Fruit fly (Drosophila melanogaster) whole organism, prepupa: ENCODE results near the gene CG43072.

ENCODE experiments used
- Blimp-1 ChIP-seq: fragments of 200-800 bp; sonication (Bioruptor generic); optimal IDR thresholded peaks from 3 replicates; lab custom pipeline; 2017; ENCODE audit warnings: missing biosample characterization, missing genetic modification characterization, mild to moderate bottlenecking, moderate library complexity, missing genetic modification reagents
- CG10631 ChIP-seq: fragments of 200-800 bp; sonication (Bioruptor generic); optimal IDR thresholded peaks from 2 replicates; lab custom pipeline; 2016; ENCODE audit warnings: missing biosample characterization, missing genetic modification characterization
- CG10669 ChIP-seq: fragments of 200-800 bp; sonication (Bioruptor generic); optimal IDR thresholded peaks from 3 replicates; lab custom pipeline; 2018; ENCODE audit warnings: missing biosample characterization, mild to moderate bottlenecking, missing genetic modification characterization, moderate library complexity
- CG11762 ChIP-seq: fragments of 200-800 bp; sonication (Bioruptor generic); optimal IDR thresholded peaks from 3 replicates; lab custom pipeline; 2016; ENCODE audit warnings: missing biosample characterization, missing genetic modification characterization; ENCODE audit not compliant: insufficient read depth
- CG15336 ChIP-seq: fragments of 200-800 bp; sonication (Bioruptor generic); IDR thresholded peaks from 2 replicates; pipeline ENCODE4 v1.3.6; 2022; ENCODE audit warnings: missing biosample characterization, missing genetic modification characterization
- CG16779 ChIP-seq: fragments of 200-800 bp; sonication (Bioruptor generic); optimal IDR thresholded peaks from 3 replicates; lab custom pipeline; 2017; ENCODE audit warnings: missing biosample characterization, mild to moderate bottlenecking, missing genetic modification characterization
- CG3032 ChIP-seq: fragments of 200-800 bp; optimal IDR thresholded peaks from 2 replicates; lab custom pipeline; 2019; ENCODE audit warnings: missing biosample characterization, mild to moderate bottlenecking, missing genetic modification characterization, moderate library complexity
- CG31627 ChIP-seq: fragments of 200-800 bp; sonication (Bioruptor generic); optimal IDR thresholded peaks from 3 replicates; lab custom pipeline; 2016; ENCODE audit warnings: missing biosample characterization, missing genetic modification characterization
- CG32006 ChIP-seq: fragments of 200-800 bp; sonication (Bioruptor generic); optimal IDR thresholded peaks from 3 replicates; lab custom pipeline; 2017; ENCODE audit warnings: missing biosample characterization, mild to moderate bottlenecking, missing genetic modification characterization
- CG34406 ChIP-seq: fragments of 200-800 bp; sonication (Bioruptor generic); optimal IDR thresholded peaks from 3 replicates; lab custom pipeline; 2016; ENCODE audit warnings: missing biosample characterization, missing genetic modification characterization
- CG3919 ChIP-seq: fragments of 200-800 bp; sonication (Bioruptor generic); optimal IDR thresholded peaks from 3 replicates; lab custom pipeline; 2016; ENCODE audit warnings: missing biosample characterization, missing genetic modification characterization
- CG6163 ChIP-seq: fragments of 200-800 bp; sonication (Bioruptor generic); IDR thresholded peaks from 3 replicates; pipeline ENCODE4 v1.3.6; 2022; ENCODE audit warnings: missing biosample characterization, missing genetic modification characterization
- CG6276 ChIP-seq: fragments of 200-800 bp; sonication (Bioruptor generic); optimal IDR thresholded peaks from 2 replicates; lab custom pipeline; 2017; ENCODE audit warnings: missing biosample characterization, mild to moderate bottlenecking, missing genetic modification characterization
- CG6808 ChIP-seq: fragments of 200-800 bp; sonication (Bioruptor generic); optimal IDR thresholded peaks from 3 replicates; lab custom pipeline; 2017; ENCODE audit warnings: missing biosample characterization, missing genetic modification characterization, mild to moderate bottlenecking, moderate library complexity, missing genetic modification reagents
- CG6854 ChIP-seq: fragments of 200-800 bp; sonication (Bioruptor generic); optimal IDR thresholded peaks from 2 replicates; lab custom pipeline; 2017; ENCODE audit warnings: missing biosample characterization, mild to moderate bottlenecking, missing genetic modification characterization
- CG8119 ChIP-seq: fragments of 200-800 bp; sonication (Bioruptor generic); IDR thresholded peaks from 3 replicates; pipeline ENCODE4 v1.3.6; 2022; ENCODE audit warnings: missing biosample characterization, missing genetic modification characterization
- CG8319 ChIP-seq: fragments of 200-800 bp; sonication (Bioruptor generic); optimal IDR thresholded peaks from 3 replicates; lab custom pipeline; 2016; ENCODE audit warnings: missing biosample characterization, missing genetic modification characterization
- CG8632 ChIP-seq: fragments of 200-800 bp; sonication (Bioruptor generic); optimal IDR thresholded peaks from 3 replicates; lab custom pipeline; 2016; ENCODE audit warnings: missing biosample characterization, missing genetic modification characterization
- CG9139 ChIP-seq: fragments of 200-800 bp; sonication (Bioruptor generic); optimal IDR thresholded peaks from 3 replicates; lab custom pipeline; 2017; ENCODE audit warnings: missing biosample characterization, mild to moderate bottlenecking, missing genetic modification characterization
- Eip75B ChIP-seq: fragments of 200-800 bp; sonication (Bioruptor generic); optimal IDR thresholded peaks from 3 replicates; lab custom pipeline; 2016; ENCODE audit warnings: missing biosample characterization, missing genetic modification characterization
- Eip78C ChIP-seq: fragments of 200-800 bp; sonication (Bioruptor generic); peaks from one replicate; lab custom pipeline; 2016; ENCODE audit warnings: missing biosample characterization, missing genetic modification characterization
- Eip93F ChIP-seq: fragments of 200-800 bp; sonication (Bioruptor generic); optimal IDR thresholded peaks from 2 replicates; lab custom pipeline; 2016; ENCODE audit warnings: missing biosample characterization, mild to moderate bottlenecking, missing genetic modification characterization
- Ets21C ChIP-seq: fragments of 200-800 bp; sonication (Bioruptor generic); optimal IDR thresholded peaks from 3 replicates; lab custom pipeline; 2016; ENCODE audit warnings: missing biosample characterization, missing genetic modification characterization
- Ets96B ChIP-seq: fragments of 200-800 bp; optimal IDR thresholded peaks from 2 replicates; lab custom pipeline; 2019; ENCODE audit warnings: missing biosample characterization, mild to moderate bottlenecking, missing genetic modification characterization, moderate library complexity
- Gug ChIP-seq: fragments of 200-800 bp; sonication (Bioruptor generic); IDR thresholded peaks from 2 replicates; pipeline ENCODE4 v1.3.6; 2022; ENCODE audit warnings: missing biosample characterization, missing genetic modification characterization
- Hr38 ChIP-seq: sonication (Bioruptor generic); optimal IDR thresholded peaks from 2 replicates; lab custom pipeline; 2016; ENCODE audit warnings: missing biosample characterization, missing genetic modification characterization
- Hr39 ChIP-seq: fragments of 200-800 bp; sonication (Bioruptor generic); optimal IDR thresholded peaks from 2 replicates; lab custom pipeline; 2016; ENCODE audit warnings: missing biosample characterization, missing genetic modification characterization
- Hr4 ChIP-seq: fragments of 200-800 bp; sonication (Bioruptor generic); optimal IDR thresholded peaks from 3 replicates; lab custom pipeline; 2016; ENCODE audit warnings: missing biosample characterization, missing genetic modification characterization
- Lpt ChIP-seq: fragments of 200-800 bp; sonication (Bioruptor generic); optimal IDR thresholded peaks from 3 replicates; lab custom pipeline; 2016; ENCODE audit warnings: missing biosample characterization, missing genetic modification characterization
- Met ChIP-seq: fragments of 200-800 bp; sonication (Bioruptor generic); optimal IDR thresholded peaks from 3 replicates; lab custom pipeline; 2016; ENCODE audit warnings: missing biosample characterization, missing genetic modification characterization
- Smox ChIP-seq: fragments of 200-800 bp; sonication (Bioruptor generic); optimal IDR thresholded peaks from 3 replicates; lab custom pipeline; 2016; ENCODE audit warnings: missing biosample characterization, missing genetic modification characterization
- Sox102F ChIP-seq: fragments of 200-800 bp; sonication (Bioruptor generic); optimal IDR thresholded peaks from 2 replicates; lab custom pipeline; 2016; ENCODE audit warnings: missing biosample characterization, mild to moderate bottlenecking, missing genetic modification characterization
- Sox14 ChIP-seq: fragments of 200-800 bp; sonication (Bioruptor generic); optimal IDR thresholded peaks from 3 replicates; lab custom pipeline; 2016; ENCODE audit warnings: missing biosample characterization, missing genetic modification characterization
- Sox15 ChIP-seq: fragments of 200-800 bp; sonication (Bioruptor generic); optimal IDR thresholded peaks from 3 replicates; lab custom pipeline; 2016; ENCODE audit warnings: missing biosample characterization, missing genetic modification characterization
- achi ChIP-seq: fragments of 200-800 bp; sonication (Bioruptor generic); optimal IDR thresholded peaks from 3 replicates; lab custom pipeline; 2016; ENCODE audit warnings: missing biosample characterization, missing genetic modification characterization
- dac ChIP-seq: fragments of 200-800 bp; sonication (Bioruptor generic); optimal IDR thresholded peaks from 2 replicates; lab custom pipeline; 2017; ENCODE audit warnings: missing biosample characterization, mild to moderate bottlenecking, missing genetic modification characterization
- dsx ChIP-seq: fragments of 200-800 bp; optimal IDR thresholded peaks from 3 replicates; lab custom pipeline; 2019; ENCODE audit warnings: missing biosample characterization, mild to moderate bottlenecking, missing genetic modification characterization, moderate library complexity; ENCODE audit not compliant: poor library complexity, severe bottlenecking
- eg ChIP-seq: fragments of 200-800 bp; sonication (Bioruptor generic); IDR thresholded peaks from 3 replicates; pipeline ENCODE4 v1.3.6; 2022; ENCODE audit warnings: missing biosample characterization, missing genetic modification characterization
- fd59A ChIP-seq: fragments of 200-800 bp; sonication (Bioruptor generic); optimal IDR thresholded peaks from 2 replicates; lab custom pipeline; 2017; ENCODE audit warnings: missing biosample characterization, mild to moderate bottlenecking, missing genetic modification characterization, missing genetic modification reagents
- fd85E ChIP-seq: fragments of 200-800 bp; sonication (Bioruptor generic); optimal IDR thresholded peaks from 3 replicates; lab custom pipeline; 2016; ENCODE audit warnings: missing biosample characterization, missing genetic modification characterization
- lz ChIP-seq: fragments of 200-800 bp; sonication (Bioruptor generic); optimal IDR thresholded peaks from 3 replicates; lab custom pipeline; 2016; ENCODE audit warnings: missing biosample characterization, missing genetic modification characterization
- net ChIP-seq: fragments of 200-800 bp; sonication (Bioruptor generic); optimal IDR thresholded peaks from 3 replicates; lab custom pipeline; 2016; ENCODE audit warnings: missing biosample characterization, missing genetic modification characterization
- pdm3 ChIP-seq: fragments of 200-800 bp; sonication (Bioruptor generic); optimal IDR thresholded peaks from 3 replicates; lab custom pipeline; 2016; ENCODE audit warnings: missing biosample characterization, missing genetic modification characterization
- salr ChIP-seq, 2 experiments: fragments of 200-800 bp; sonication (Bioruptor generic); optimal IDR thresholded peaks; 3 replicates each; lab custom pipeline; 2016 to 2018; ENCODE audit warnings: missing biosample characterization in 2 of 2, missing genetic modification characterization in 2 of 2, mild to moderate bottlenecking in 1 of 2
- spab ChIP-seq: fragments of 200-800 bp; sonication (Bioruptor generic); optimal IDR thresholded peaks from 2 replicates; lab custom pipeline; 2017; ENCODE audit warnings: missing biosample characterization, mild to moderate bottlenecking, missing genetic modification characterization, missing genetic modification reagents
- ss ChIP-seq, 2 experiments: fragments of 200-800 bp; sonication (Bioruptor generic); optimal IDR thresholded peaks; 2 replicates in 1 of 2; 3 replicates in 1 of 2; lab custom pipeline; 2017 to 2018; ENCODE audit warnings: mild to moderate bottlenecking in 2 of 2, missing biosample characterization in 2 of 2, missing genetic modification characterization in 2 of 2, moderate library complexity in 1 of 2
- svp ChIP-seq: fragments of 200-800 bp; sonication (Bioruptor generic); peaks from one replicate; lab custom pipeline; 2016; ENCODE audit warnings: missing biosample characterization, missing genetic modification characterization
- topi ChIP-seq: fragments of 200-800 bp; sonication (Bioruptor generic); optimal IDR thresholded peaks from 3 replicates; lab custom pipeline; 2016; ENCODE audit warnings: missing biosample characterization, missing genetic modification characterization
- vri ChIP-seq: fragments of 200-800 bp; sonication (Bioruptor generic); optimal IDR thresholded peaks from 3 replicates; lab custom pipeline; 2016; ENCODE audit warnings: missing biosample characterization, mild to moderate bottlenecking, missing genetic modification characterization

CG43072 gene

dm6 chr3L:21041952-21042933 is 23.4 kb upstream of the CG43072 start:
- TF ChIP-seq eg (GFP tag; lab: Robert Waterston, UW) = peak; percentile 74
- TF ChIP-seq ss (GFP tag; optimal IDR thresholded peaks at IDR 0.05; lab: Kevin White, UChicago) = peak; percentile 23 to 26
- TF ChIP-seq CG11762 (GFP tag; lab: Kevin White, UChicago) = peak; percentile 48
- peak; percentile 68 for TF ChIP-seq Ets96B (tag; lab: Kevin White, UChicago)
- peak; percentile 33 for TF ChIP-seq CG16779 (tag; lab: Kevin White, UChicago)
- TF ChIP-seq Sox102F (GFP tag; lab: Kevin White, UChicago) = no peak
- TF ChIP-seq Met (GFP tag; lab: Kevin White, UChicago) = peak; percentile 14
- TF ChIP-seq CG10631 (GFP tag; lab: Kevin White, UChicago) = peak; percentile 60
- peak; percentile 46 for TF ChIP-seq CG34406
- peak; percentile 74 for TF ChIP-seq CG8119 (GFP tag; lab: Robert Waterston, UW)
- TF ChIP-seq CG9139 (GFP tag; lab: Kevin White, UChicago) = no peak
- TF ChIP-seq pdm3 (GFP tag; lab: Kevin White, UChicago) = peak; percentile 51
- TF ChIP-seq spab (GFP tag; lab: Kevin White, UChicago) = peak; percentile 63
- TF ChIP-seq fd85E (GFP tag; lab: Kevin White, UChicago) = no peak
- peak; percentile 55 for TF ChIP-seq CG8632 (GFP tag; lab: Kevin White, UChicago)
- TF ChIP-seq CG32006 = peak; percentile 86
- peak; percentile 63 for TF ChIP-seq CG3032 (tag; lab: Kevin White, UChicago)
- TF ChIP-seq lz (GFP tag; lab: Kevin White, UChicago) = peak; percentile 50
- TF ChIP-seq net (GFP tag; lab: Kevin White, UChicago) = peak; percentile 24
- TF ChIP-seq Sox15 (GFP tag; lab: Kevin White, UChicago) = peak; percentile 43
- TF ChIP-seq achi (GFP tag; lab: Kevin White, UChicago) = peak; percentile 46
- no peak for TF ChIP-seq Eip93F (GFP tag; lab: Kevin White, UChicago)
- peak; percentile 73 for TF ChIP-seq CG6276 (GFP tag; lab: Kevin White, UChicago)
- TF ChIP-seq Lpt (GFP tag; lab: Kevin White, UChicago) = peak; percentile 28
- no peak for TF ChIP-seq vri
- peak; percentile 48 for TF ChIP-seq CG3919 (GFP tag; lab: Kevin White, UChicago)
- TF ChIP-seq Eip75B = peak; percentile 31
- peak; percentile 55 for TF ChIP-seq CG10669 (GFP tag; lab: Kevin White, UChicago)
- TF ChIP-seq dac (GFP tag; lab: Kevin White, UChicago) = peak; percentile 56
- no peak; the same call in 1 of the 2 replicates for TF ChIP-seq Gug (GFP tag; lab: Robert Waterston, UW)
- peak; percentile 90 for TF ChIP-seq Eip78C (GFP tag; lab: Kevin White, UChicago)
- TF ChIP-seq CG31627 (GFP tag; lab: Kevin White, UChicago) = peak; percentile 34
- TF ChIP-seq Ets21C (GFP tag; lab: Kevin White, UChicago) = peak; percentile 9
- no peak for TF ChIP-seq CG6854 (GFP tag; lab: Kevin White, UChicago)
- TF ChIP-seq Blimp-1 (GFP tag; lab: Kevin White, UChicago) = peak; percentile 57
- peak; percentile 7 for TF ChIP-seq Smox
- TF ChIP-seq Hr4 = peak; percentile 78
- peak in 1 of 2 experiments; percentile 35 for TF ChIP-seq salr (GFP tag; optimal IDR thresholded peaks at IDR 0.05; lab: Kevin White, UChicago)
- TF ChIP-seq fd59A (GFP tag; lab: Kevin White, UChicago) = peak; percentile 59
- peak; percentile 54 for TF ChIP-seq CG6808 (GFP tag; lab: Kevin White, UChicago)
- peak; percentile 50 for TF ChIP-seq topi (GFP tag; lab: Kevin White, UChicago)
- peak; percentile 21 for TF ChIP-seq Sox14
- TF ChIP-seq Hr38 (GFP tag; lab: Kevin White, UChicago) = no peak
- peak; percentile 46 for TF ChIP-seq Hr39 (GFP tag; lab: Kevin White, UChicago)
- TF ChIP-seq CG6163 = peak; percentile 60
- peak; percentile 60 for TF ChIP-seq dsx (GFP tag; lab: Kevin White, UChicago)
- no peak for TF ChIP-seq CG8319
- TF ChIP-seq CG15336 = peak; percentile 81
- TF ChIP-seq svp (GFP tag; lab: Kevin White, UChicago) = peak; percentile 72
